Fruit fly (Drosophila melanogaster) whole organism, wandering third instar larva: ENCODE results near the gene CG12951.

ENCODE experiments used
- Abd-B ChIP-seq: fragments of >200 bp; optimal IDR thresholded peaks from 2 replicates; lab custom pipeline; 2017; ENCODE audit warnings: missing biosample characterization, missing genetic modification characterization
- CG32264 ChIP-seq: fragments of 200-800 bp; sonication (Bioruptor generic); optimal IDR thresholded peaks from 2 replicates; lab custom pipeline; 2016; ENCODE audit warnings: missing biosample characterization, missing genetic modification characterization
- CG9705 ChIP-seq: fragments of 200-800 bp; sonication (Bioruptor generic); optimal IDR thresholded peaks from 2 replicates; lab custom pipeline; 2018; ENCODE audit warnings: missing biosample characterization, mild to moderate bottlenecking, missing genetic modification characterization
- dsf ChIP-seq: sonication (Bioruptor generic); optimal IDR thresholded peaks from 2 replicates; lab custom pipeline; 2016; ENCODE audit warnings: missing biosample characterization, missing genetic modification characterization, borderline replicate concordance
- foxo ChIP-seq, 2 experiments: fragments of 200-800 bp; sonication (Bioruptor generic); optimal IDR thresholded peaks; 2 replicates in 1 of 2; 3 replicates in 1 of 2; lab custom pipeline; 2016 to 2017; ENCODE audit warnings: missing biosample characterization in 2 of 2, missing genetic modification characterization in 2 of 2
- lola ChIP-seq: fragments of >200 bp; optimal IDR thresholded peaks from 2 replicates; lab custom pipeline; 2017; ENCODE audit warnings: missing biosample characterization, missing genetic modification characterization
- sv ChIP-seq: fragments of 200-800 bp; sonication (Bioruptor generic); optimal IDR thresholded peaks from 3 replicates; lab custom pipeline; 2016; ENCODE audit warnings: missing biosample characterization, missing genetic modification characterization
- tai ChIP-seq: sonication (Bioruptor generic); optimal IDR thresholded peaks from 2 replicates; lab custom pipeline; 2016; ENCODE audit warnings: missing biosample characterization, missing genetic modification characterization

dm6 chr3R:9340425-9341188 is 10.5 kb upstream of the CG12951 start:
- TF ChIP-seq tai (GFP tag; lab: Kevin White, UChicago): peak; percentile 18
- TF ChIP-seq dsf (GFP tag; lab: Kevin White, UChicago): no peak
- no peak for TF ChIP-seq lola
- peak; percentile 35 to 89 for TF ChIP-seq foxo (GFP tag; optimal IDR thresholded peaks at IDR 0.05; lab: Kevin White, UChicago)
- TF ChIP-seq CG32264 (GFP tag; lab: Kevin White, UChicago): no peak
- TF ChIP-seq CG9705 (GFP tag; lab: Kevin White, UChicago): peak; percentile 75
- TF ChIP-seq sv: peak; percentile 73
- no peak for TF ChIP-seq Abd-B
